Worm (Caenorhabditis elegans) whole organism, L1 larva: ENCODE measurements around the gene W09H1.4.

Experiments used
- C04F5.9 ChIP-seq: sonication (generic microtip); optimal IDR thresholded peaks from 2 replicates; lab custom pipeline; 2016; ENCODE audit warnings: missing genetic modification characterization, missing compliant biosample characterization
- C16A3.4 ChIP-seq: fragments of 150-350 bp; optimal IDR thresholded peaks from 2 replicates; lab custom pipeline; 2014; ENCODE audit warnings: missing biosample characterization, missing genetic modification characterization
- C34B4.2 ChIP-seq: sonication (generic microtip); optimal IDR thresholded peaks from 2 replicates; lab custom pipeline; 2017; ENCODE audit warnings: mild to moderate bottlenecking, missing genetic modification characterization, missing compliant biosample characterization
- Y116A8C.19 ChIP-seq: sonication (generic microtip); optimal IDR thresholded peaks from 2 replicates; lab custom pipeline; 2016; ENCODE audit warnings: missing compliant biosample characterization, missing genetic modification characterization, borderline replicate concordance
- aha-1 ChIP-seq: fragments of 150-350 bp; optimal IDR thresholded peaks from 2 replicates; lab custom pipeline; 2014; ENCODE audit warnings: missing biosample characterization, missing genetic modification characterization
- ama-1 ChIP-seq: fragments of 150-350 bp; optimal IDR thresholded peaks from 2 replicates; lab custom pipeline; 2014
- ceh-8 ChIP-seq: fragments of 200-800 bp; sonication (Bioruptor generic); optimal IDR thresholded peaks from 2 replicates; lab custom pipeline; 2018; ENCODE audit warnings: mild to moderate bottlenecking, missing genetic modification characterization, moderate library complexity, missing compliant biosample characterization
- dpl-1 ChIP-seq, 3 experiments: fragments of 150-350 bp in 2 of 3; sonication (generic microtip) in 1 of 3; optimal IDR thresholded peaks; 2 replicates each; lab custom pipeline; 2014 to 2017; ENCODE audit warnings: missing biosample characterization in 3 of 3, missing genetic modification characterization in 3 of 3, missing genetic modification reagents in 3 of 3
- dsc-1 ChIP-seq: sonication (generic microtip); optimal IDR thresholded peaks from 2 replicates; lab custom pipeline; 2016; ENCODE audit warnings: mild to moderate bottlenecking, missing genetic modification characterization, missing compliant biosample characterization
- efl-3 ChIP-seq: fragments of 200-800 bp; sonication (Bioruptor generic); optimal IDR thresholded peaks from 2 replicates; lab custom pipeline; 2018; ENCODE audit warnings: mild to moderate bottlenecking, missing genetic modification characterization, missing compliant biosample characterization
- egl-13 ChIP-seq: sonication (generic microtip); optimal IDR thresholded peaks from 2 replicates; lab custom pipeline; 2016; ENCODE audit warnings: missing genotype, missing genetic modification reagents, missing genetic modification characterization, missing compliant biosample characterization
- egl-27 ChIP-seq, 2 experiments: fragments of 150-350 bp in 1 of 2; sonication (generic microtip); optimal IDR thresholded peaks; 3 replicates each; lab custom pipeline; 2017 to 2018; ENCODE audit warnings: missing biosample characterization in 2 of 2, missing genetic modification characterization in 2 of 2, missing genetic modification reagents in 2 of 2
- fos-1 ChIP-seq: fragments of 150-350 bp; optimal IDR thresholded peaks from 2 replicates; lab custom pipeline; 2014; ENCODE audit warnings: missing biosample characterization, missing genetic modification characterization
- grh-1 ChIP-seq: fragments of 200-800 bp; sonication (Bioruptor generic); IDR thresholded peaks from 2 replicates; pipeline ENCODE4 v1.3.6; 2022; ENCODE audit warnings: missing genetic modification reagents, missing genetic modification characterization, missing compliant biosample characterization
- irx-1 ChIP-seq: sonication (generic microtip); optimal IDR thresholded peaks from 2 replicates; lab custom pipeline; 2016; ENCODE audit warnings: missing genetic modification characterization, missing compliant biosample characterization
- jun-1 ChIP-seq: fragments of 150-350 bp; optimal IDR thresholded peaks from 2 replicates; lab custom pipeline; 2014; ENCODE audit warnings: missing biosample characterization, missing genetic modification reagents, missing genetic modification characterization
- lin-15B ChIP-seq: fragments of 150-350 bp; sonication (generic microtip); optimal IDR thresholded peaks from 3 replicates; lab custom pipeline; 2014; ENCODE audit warnings: missing biosample characterization, missing genetic modification characterization
- lin-39 ChIP-seq: fragments of 150-350 bp; optimal IDR thresholded peaks from 2 replicates; lab custom pipeline; 2014; ENCODE audit warnings: missing biosample characterization, missing genetic modification reagents, missing genetic modification characterization
- lsy-2 ChIP-seq, 2 experiments: fragments of 150-350 bp; optimal IDR thresholded peaks; 2 replicates each; lab custom pipeline; 2014; ENCODE audit warnings: missing biosample characterization in 2 of 2, missing genetic modification characterization in 2 of 2
- mdl-1 ChIP-seq, 2 experiments: fragments of 150-350 bp; optimal IDR thresholded peaks; 2 replicates each; lab custom pipeline; 2014 to 2017; ENCODE audit warnings: missing biosample characterization in 2 of 2, missing genetic modification characterization in 2 of 2, inconsistent platforms in 1 of 2
- mef-2 ChIP-seq: fragments of 150-350 bp; optimal IDR thresholded peaks from 2 replicates; lab custom pipeline; 2014; ENCODE audit warnings: missing biosample characterization, missing genetic modification characterization
- mep-1 ChIP-seq: fragments of 150-350 bp; optimal IDR thresholded peaks from 2 replicates; lab custom pipeline; 2014; ENCODE audit warnings: missing biosample characterization, missing genetic modification characterization
- nhr-11 ChIP-seq: fragments of 150-350 bp; optimal IDR thresholded peaks from 2 replicates; lab custom pipeline; 2014; ENCODE audit warnings: missing biosample characterization, missing genetic modification characterization
- nhr-20 ChIP-seq: sonication (generic microtip); optimal IDR thresholded peaks from 2 replicates; lab custom pipeline; 2016; ENCODE audit warnings: mild to moderate bottlenecking, missing genetic modification characterization, missing compliant biosample characterization
- nhr-237 ChIP-seq: fragments of 150-350 bp; optimal IDR thresholded peaks from 2 replicates; lab custom pipeline; 2014; ENCODE audit warnings: missing biosample characterization, missing genetic modification characterization
- nhr-28 ChIP-seq: fragments of 150-350 bp; optimal IDR thresholded peaks from 2 replicates; lab custom pipeline; 2014; ENCODE audit warnings: missing biosample characterization, missing genetic modification characterization
- nhr-47 ChIP-seq: sonication (generic microtip); optimal IDR thresholded peaks from 2 replicates; lab custom pipeline; 2016; ENCODE audit warnings: mild to moderate bottlenecking, missing genetic modification characterization, moderate library complexity, missing compliant biosample characterization
- nhr-85 ChIP-seq: sonication (generic microtip); peaks from one replicate; lab custom pipeline; 2016; ENCODE audit warnings: missing genetic modification characterization, inconsistent platforms, missing compliant biosample characterization
- nhr-90 ChIP-seq: sonication (generic microtip); optimal IDR thresholded peaks from 2 replicates; lab custom pipeline; 2016; ENCODE audit warnings: mild to moderate bottlenecking, missing genetic modification characterization, missing compliant biosample characterization; ENCODE audit not compliant: poor library complexity
- pag-3 ChIP-seq: sonication (generic microtip); optimal IDR thresholded peaks from 2 replicates; lab custom pipeline; 2017; ENCODE audit warnings: missing genetic modification characterization, mild to moderate bottlenecking, missing compliant biosample characterization, antibody characterized with exemption, borderline replicate concordance; ENCODE audit not compliant: insufficient read depth
- pax-3 ChIP-seq: fragments of 200-800 bp; sonication (Bioruptor generic); optimal IDR thresholded peaks from 2 replicates; lab custom pipeline; 2018; ENCODE audit warnings: mild to moderate bottlenecking, missing genetic modification characterization, moderate library complexity, missing compliant biosample characterization
- skn-1 ChIP-seq: fragments of 150-350 bp; optimal IDR thresholded peaks from 2 replicates; lab custom pipeline; 2014; ENCODE audit warnings: missing biosample characterization, missing genetic modification characterization
- snpc-4 ChIP-seq: fragments of 150-350 bp; optimal IDR thresholded peaks from 2 replicates; lab custom pipeline; 2014; ENCODE audit warnings: missing biosample characterization, missing genetic modification characterization
- tlp-1 ChIP-seq: fragments of 150-350 bp; optimal IDR thresholded peaks from 2 replicates; lab custom pipeline; 2014; ENCODE audit warnings: missing biosample characterization, missing genetic modification characterization
- unc-130 ChIP-seq: fragments of 150-350 bp; optimal IDR thresholded peaks from 2 replicates; lab custom pipeline; 2017; ENCODE audit warnings: missing biosample characterization, missing genetic modification characterization, inconsistent platforms
- unc-86 ChIP-seq: sonication (generic microtip); optimal IDR thresholded peaks from 2 replicates; lab custom pipeline; 2016; ENCODE audit warnings: missing genetic modification characterization, missing compliant biosample characterization
- unc-98 ChIP-seq: fragments of 200-800 bp; sonication (Bioruptor generic); IDR thresholded peaks from 2 replicates; pipeline ENCODE4 v1.3.6; 2022; ENCODE audit warnings: missing genetic modification characterization, missing compliant biosample characterization
- vab-15 ChIP-seq: sonication (generic microtip); optimal IDR thresholded peaks from 2 replicates; lab custom pipeline; 2017; ENCODE audit warnings: missing genotype, mild to moderate bottlenecking, missing genetic modification characterization, missing compliant biosample characterization
- zag-1 ChIP-seq: fragments of 150-350 bp; optimal IDR thresholded peaks from 2 replicates; lab custom pipeline; 2014; ENCODE audit warnings: missing biosample characterization, missing genetic modification characterization
- ztf-11 ChIP-seq, 2 experiments: sonication (generic microtip); optimal IDR thresholded peaks; 2 replicates each; lab custom pipeline; 2016 to 2017; ENCODE audit warnings: missing genetic modification characterization in 2 of 2, missing biosample characterization in 1 of 2, missing compliant biosample characterization in 1 of 2

The W09H1.4 gene

ce11 chrII:13195163-13195562 is 11.8 kb downstream of the W09H1.4 start, which contains the start of gene lec-1 (continued):
- TF ChIP-seq ama-1 (lab: Kevin White, UChicago) (no peak), mdl-1 (tag; optimal IDR thresholded peaks at IDR 0.05; lab: Kevin White, UChicago) (peak in 1 of 2 experiments; percentile 18), mef-2 (no peak), nhr-20 (tag; lab: Kevin White, UChicago) (peak; percentile 60), lin-39 (no peak), C16A3.4 (tag; lab: Kevin White, UChicago) (peak; percentile 11), unc-86 (tag; lab: Kevin White, UChicago) (peak; percentile 13), skn-1 (tag; lab: Kevin White, UChicago) (peak; percentile 12), Y116A8C.19 (tag; lab: Kevin White, UChicago) (no peak), grh-1 (GFP tag; lab: Robert Waterston, UW) (no peak), nhr-28 (tag; lab: Kevin White, UChicago) (no peak), zag-1 (tag; lab: Kevin White, UChicago) (peak; percentile 15), nhr-47 (tag; lab: Kevin White, UChicago) (peak; percentile 55), nhr-85 (tag; lab: Kevin White, UChicago) (peak; percentile 80), efl-3 (no peak), lsy-2 (tag; optimal IDR thresholded peaks at IDR 0.05; lab: Kevin White, UChicago) (peak; percentile 16 to 73), snpc-4 (tag; lab: Kevin White, UChicago) (no peak), ceh-8 (no peak), egl-27 (tag; optimal IDR thresholded peaks at IDR 0.05; lab: Kevin White, UChicago) (no peak), nhr-11 (tag; lab: Kevin White, UChicago) (no peak), jun-1 (peak; percentile 8), nhr-90 (tag; lab: Kevin White, UChicago) (no peak), egl-13 (tag; lab: Kevin White, UChicago) (no peak), vab-15 (tag; lab: Kevin White, UChicago) (no peak), mep-1 (tag; lab: Kevin White, UChicago) (peak; percentile 8), dpl-1 (GFP tag; optimal IDR thresholded peaks at IDR 0.05; lab: Kevin White, UChicago) (peak; percentile 9 to 32 (median 16)), C34B4.2 (tag; lab: Kevin White, UChicago) (no peak), lin-15B (tag; lab: Kevin White, UChicago) (no peak), pax-3 (tag; lab: Kevin White, UChicago) (no peak), tlp-1 (tag; lab: Kevin White, UChicago) (no peak), C04F5.9 (tag; lab: Kevin White, UChicago) (no peak), unc-130 (no peak), dsc-1 (tag; lab: Kevin White, UChicago) (peak; percentile 58), irx-1 (tag; lab: Kevin White, UChicago) (peak; percentile 14), aha-1 (no peak), fos-1 (tag; lab: Kevin White, UChicago) (peak; percentile 46), ztf-11 (tag; optimal IDR thresholded peaks at IDR 0.05; lab: Kevin White, UChicago) (no peak), pag-3 (no peak), unc-98 (GFP tag; lab: Robert Waterston, UW) (no peak), nhr-237 (tag; lab: Kevin White, UChicago) (no peak)

ce11 chrII:13195706-13196417 is 12.5 kb downstream of the W09H1.4 start:
- TF ChIP-seq nhr-90 (tag; lab: Kevin White, UChicago) (peak; percentile 17), unc-98 (GFP tag; lab: Robert Waterston, UW) (no peak)
- TF ChIP-seq, all 84 proteins: peak for 1
